Worm (Caenorhabditis elegans) whole organism, early embryonic: ENCODE data around the gene xpf-1.

Experiments
- F13C5.2 ChIP-seq: sonication (generic microtip); optimal IDR thresholded peaks from 2 replicates; lab custom pipeline; 2017; ENCODE audit warnings: mild to moderate bottlenecking, missing genetic modification characterization, inconsistent platforms, missing compliant biosample characterization
- ama-1 ChIP-seq: fragments of 150-350 bp; optimal IDR thresholded peaks from 2 replicates; lab custom pipeline; 2014
- hnd-1 ChIP-seq: sonication (generic microtip); optimal IDR thresholded peaks from 2 replicates; lab custom pipeline; 2016; ENCODE audit warnings: missing genetic modification characterization, missing compliant biosample characterization
- sea-1 ChIP-seq: fragments of 200-800 bp; sonication (Bioruptor generic); conservative IDR thresholded peaks from 2 replicates; pipeline ENCODE4 v1.3.6; 2022; ENCODE audit warnings: missing genetic modification characterization, missing compliant biosample characterization
- tbx-11 ChIP-seq: fragments of 200-800 bp; sonication (Bioruptor generic); IDR thresholded peaks from 2 replicates; pipeline ENCODE4 v1.3.6; 2022; ENCODE audit warnings: missing genetic modification characterization, missing compliant biosample characterization
- tbx-37 ChIP-seq: fragments of 200-800 bp; sonication (Bioruptor generic); conservative IDR thresholded peaks from 2 replicates; pipeline ENCODE4 v1.3.6; 2022; ENCODE audit warnings: missing genetic modification reagents, missing genetic modification characterization, missing compliant biosample characterization

- TF ChIP-seq F13C5.2 (tag; lab: Kevin White, UChicago) (no peak), tbx-11 (GFP tag; lab: Robert Waterston, UW) (no peak), sea-1 (GFP tag; lab: Robert Waterston, UW) (no peak), ama-1 (lab: Kevin White, UChicago) (no peak), hnd-1 (tag; lab: Kevin White, UChicago) (no peak), tbx-37 (GFP tag; lab: Robert Waterston, UW) (no peak)
Measured at ce11 chrII:11649239-11649638, 46.7 kb upstream of the xpf-1 start.
